Worm (Caenorhabditis elegans) whole organism, young adult: ENCODE results near the gene R03A10.5.

Experiments used
- B0035.1 ChIP-seq: sonication (generic microtip); optimal IDR thresholded peaks from 2 replicates; lab custom pipeline; 2016; ENCODE audit warnings: missing genetic modification characterization, mild to moderate bottlenecking, missing compliant biosample characterization, missing genotype, missing genetic modification reagents
- F33H1.4 ChIP-seq: fragments of 200-800 bp; sonication (Bioruptor generic); IDR thresholded peaks from 2 replicates; pipeline ENCODE4 v1.3.6; 2022; ENCODE audit warnings: missing genetic modification reagents, missing genetic modification characterization, missing compliant biosample characterization
- F37B4.10 ChIP-seq: fragments of 200-800 bp; sonication (Bioruptor generic); IDR thresholded peaks from 2 replicates; pipeline ENCODE4 v1.3.6; 2022; ENCODE audit warnings: missing genetic modification characterization, missing compliant biosample characterization
- F49E8.2 ChIP-seq: sonication (generic microtip); optimal IDR thresholded peaks from 3 replicates; lab custom pipeline; 2017; ENCODE audit warnings: missing genetic modification characterization, mild to moderate bottlenecking, missing compliant biosample characterization, antibody characterized with exemption, moderate library complexity; ENCODE audit not compliant: insufficient read depth
- K11D2.4 ChIP-seq: fragments of 200-800 bp; sonication (Bioruptor generic); IDR thresholded peaks from 2 replicates; pipeline ENCODE4 v1.3.6; 2022; ENCODE audit warnings: missing genetic modification reagents, missing genetic modification characterization, missing compliant biosample characterization
- K12H6.12 ChIP-seq: fragments of 200-800 bp; sonication (Bioruptor generic); optimal IDR thresholded peaks from 2 replicates; lab custom pipeline; 2018; ENCODE audit warnings: mild to moderate bottlenecking, missing genetic modification characterization, missing compliant biosample characterization
- Y53F4B.3 ChIP-seq: fragments of 200-800 bp; sonication (Bioruptor generic); IDR thresholded peaks from 2 replicates; pipeline ENCODE4 v1.3.6; 2022; ENCODE audit warnings: missing genetic modification reagents, missing genetic modification characterization, missing compliant biosample characterization
- aptf-3 ChIP-seq: fragments of 200-800 bp; sonication (Bioruptor generic); IDR thresholded peaks from 2 replicates; pipeline ENCODE4 v1.3.6; 2022; ENCODE audit warnings: missing genetic modification characterization, missing compliant biosample characterization
- athp-1 ChIP-seq: sonication (generic microtip); optimal IDR thresholded peaks from 2 replicates; lab custom pipeline; 2017; ENCODE audit warnings: mild to moderate bottlenecking, missing genetic modification characterization, missing compliant biosample characterization
- attf-3 ChIP-seq: fragments of 200-800 bp; sonication (Bioruptor generic); conservative IDR thresholded peaks from 2 replicates; pipeline ENCODE4 v1.3.6; 2022; ENCODE audit warnings: missing genetic modification reagents, missing genetic modification characterization, missing compliant biosample characterization
- attf-6 ChIP-seq: fragments of 200-800 bp; sonication (Bioruptor generic); IDR thresholded peaks from 2 replicates; pipeline ENCODE4 v1.3.6; 2022; ENCODE audit warnings: missing genetic modification reagents, missing genetic modification characterization, missing compliant biosample characterization
- ccch-3 ChIP-seq: fragments of 200-800 bp; sonication (Bioruptor generic); optimal IDR thresholded peaks from 2 replicates; lab custom pipeline; 2018; ENCODE audit warnings: mild to moderate bottlenecking, missing genetic modification characterization, missing compliant biosample characterization
- cebp-1 ChIP-seq, 2 experiments: fragments of 200-800 bp in 1 of 2; sonication (Bioruptor generic) in 1 of 2; sonication (generic microtip) in 1 of 2; IDR thresholded peaks in 1 of 2; optimal IDR thresholded peaks in 1 of 2; 2 replicates each; pipeline versions ENCODE4 v1.3.6 to Lab custom; 2017 to 2022; ENCODE audit warnings: missing compliant biosample characterization in 2 of 2, missing genetic modification characterization in 2 of 2, mild to moderate bottlenecking in 1 of 2, missing genetic modification reagents in 1 of 2, moderate library complexity in 1 of 2
- cebp-2 ChIP-seq: fragments of 200-800 bp; sonication (Bioruptor generic); IDR thresholded peaks from 2 replicates; pipeline ENCODE4 v1.3.6; 2022; ENCODE audit warnings: missing genetic modification characterization, missing compliant biosample characterization
- ceh-91 ChIP-seq: fragments of 200-800 bp; sonication (Bioruptor generic); IDR thresholded peaks from 2 replicates; pipeline ENCODE4 v1.3.6; 2022; ENCODE audit warnings: missing genetic modification reagents, missing genetic modification characterization, missing compliant biosample characterization
- dox-1 ChIP-seq: fragments of 200-800 bp; sonication (Bioruptor generic); IDR thresholded peaks from 2 replicates; pipeline ENCODE4 v1.3.6; 2022; ENCODE audit warnings: missing genetic modification reagents, missing genetic modification characterization, missing compliant biosample characterization
- egl-18 ChIP-seq: fragments of 200-800 bp; sonication (Bioruptor generic); IDR thresholded peaks from 2 replicates; pipeline ENCODE4 v1.3.6; 2022; ENCODE audit warnings: missing genetic modification reagents, missing genetic modification characterization, missing compliant biosample characterization
- hmg-1.2 ChIP-seq: fragments of 200-800 bp; sonication (Bioruptor generic); IDR thresholded peaks from 2 replicates; pipeline ENCODE4 v1.3.6; 2022; ENCODE audit warnings: missing genetic modification reagents, missing genetic modification characterization, missing compliant biosample characterization
- hmg-20 ChIP-seq: fragments of 200-800 bp; sonication (Bioruptor generic); IDR thresholded peaks from 2 replicates; pipeline ENCODE4 v1.3.6; 2022; ENCODE audit warnings: missing genetic modification reagents, missing genetic modification characterization, missing compliant biosample characterization
- hsf-1 ChIP-seq: fragments of 200-800 bp; sonication (Bioruptor generic); IDR thresholded peaks from 2 replicates; pipeline ENCODE4 v1.3.6; 2022; ENCODE audit warnings: missing genetic modification reagents, missing genetic modification characterization, missing compliant biosample characterization
- let-526 ChIP-seq: fragments of 200-800 bp; sonication (Bioruptor generic); IDR thresholded peaks from 2 replicates; pipeline ENCODE4 v1.3.6; 2022; ENCODE audit warnings: missing genetic modification reagents, missing genetic modification characterization, missing compliant biosample characterization
- lin-26 ChIP-seq: fragments of 200-800 bp; sonication (Bioruptor generic); IDR thresholded peaks from 2 replicates; pipeline ENCODE4 v1.3.6; 2022; ENCODE audit warnings: missing genetic modification reagents, missing genetic modification characterization, missing compliant biosample characterization
- lin-35 ChIP-seq, 3 experiments: fragments of 150-350 bp in 2 of 3; sonication (generic microtip) in 1 of 3; optimal IDR thresholded peaks; 2 replicates each; lab custom pipeline; 2014 to 2018; ENCODE audit warnings: missing biosample characterization in 3 of 3, missing genetic modification characterization in 3 of 3, missing genetic modification reagents in 3 of 3
- lin-40 ChIP-seq: sonication (generic microtip); optimal IDR thresholded peaks from 2 replicates; lab custom pipeline; 2016; ENCODE audit warnings: missing genetic modification characterization, mild to moderate bottlenecking, missing compliant biosample characterization, missing genotype, missing genetic modification reagents
- lin-54 ChIP-seq: fragments of 200-800 bp; sonication (Bioruptor generic); optimal IDR thresholded peaks from 2 replicates; lab custom pipeline; 2018; ENCODE audit warnings: mild to moderate bottlenecking, missing genetic modification characterization, missing compliant biosample characterization
- madf-10 ChIP-seq: sonication (generic microtip); optimal IDR thresholded peaks from 2 replicates; lab custom pipeline; 2016; ENCODE audit warnings: mild to moderate bottlenecking, missing genetic modification characterization, missing compliant biosample characterization
- madf-3 ChIP-seq: fragments of 200-800 bp; sonication (Bioruptor generic); IDR thresholded peaks from 2 replicates; pipeline ENCODE4 v1.3.6; 2022; ENCODE audit warnings: missing genetic modification reagents, missing genetic modification characterization, missing compliant biosample characterization
- madf-8 ChIP-seq: fragments of 200-800 bp; sonication (Bioruptor generic); conservative IDR thresholded peaks from 2 replicates; pipeline ENCODE4 v1.3.6; 2022; ENCODE audit warnings: missing genetic modification reagents, missing genetic modification characterization, missing compliant biosample characterization
- mcd-1 ChIP-seq: fragments of 200-800 bp; sonication (Bioruptor generic); IDR thresholded peaks from 2 replicates; pipeline ENCODE4 v1.3.6; 2022; ENCODE audit warnings: missing genetic modification reagents, missing genetic modification characterization, missing compliant biosample characterization
- nhr-179 ChIP-seq: sonication (generic microtip); optimal IDR thresholded peaks from 2 replicates; lab custom pipeline; 2016; ENCODE audit warnings: mild to moderate bottlenecking, missing genetic modification characterization, missing compliant biosample characterization
- nhr-80 ChIP-seq: sonication (generic microtip); optimal IDR thresholded peaks from 2 replicates; lab custom pipeline; 2016; ENCODE audit warnings: missing genetic modification characterization, missing compliant biosample characterization
- nhr-90 ChIP-seq: sonication (generic microtip); optimal IDR thresholded peaks from 2 replicates; lab custom pipeline; 2016; ENCODE audit warnings: missing genotype, mild to moderate bottlenecking, missing genetic modification characterization, missing compliant biosample characterization
- pbrm-1 ChIP-seq: fragments of 200-800 bp; sonication (Bioruptor generic); IDR thresholded peaks from 2 replicates; pipeline ENCODE4 v1.3.6; 2022; ENCODE audit warnings: missing genetic modification reagents, missing genetic modification characterization, missing compliant biosample characterization
- rec-8 ChIP-seq, 2 experiments: sonication (generic microtip); optimal IDR thresholded peaks; 2 replicates each; lab custom pipeline; 2016; ENCODE audit warnings: mild to moderate bottlenecking in 2 of 2, missing genetic modification characterization in 2 of 2, missing genetic modification reagents in 2 of 2, missing genotype in 2 of 2, missing biosample characterization in 1 of 2, missing compliant biosample characterization in 1 of 2, moderate library complexity in 1 of 2
- repo-1 ChIP-seq: sonication (generic microtip); optimal IDR thresholded peaks from 2 replicates; lab custom pipeline; 2017; ENCODE audit warnings: mild to moderate bottlenecking, missing genetic modification characterization, missing compliant biosample characterization
- snpc-1.3 ChIP-seq: sonication (generic microtip); optimal IDR thresholded peaks from 2 replicates; lab custom pipeline; 2017; ENCODE audit warnings: missing genetic modification characterization, mild to moderate bottlenecking, missing compliant biosample characterization, antibody characterized with exemption, moderate library complexity, missing genotype, missing genetic modification reagents; ENCODE audit not compliant: insufficient read depth
- snpc-4 ChIP-seq, 5 experiments: fragments of 150-350 bp in 1 of 5; sonication (generic microtip) in 4 of 5; optimal IDR thresholded peaks; 2 replicates each; lab custom pipeline; 2014 to 2018; ENCODE audit warnings: missing genetic modification characterization in 5 of 5, missing biosample characterization in 3 of 5, antibody characterized with exemption in 2 of 5, mild to moderate bottlenecking in 2 of 5, missing compliant biosample characterization in 2 of 5, missing genotype in 2 of 5, moderate library complexity in 2 of 5, missing genetic modification reagents in 1 of 5
- somi-1 ChIP-seq: fragments of 200-800 bp; sonication (Bioruptor generic); optimal IDR thresholded peaks from 2 replicates; lab custom pipeline; 2018; ENCODE audit warnings: mild to moderate bottlenecking, missing genetic modification characterization, missing compliant biosample characterization
- sptf-2 ChIP-seq: fragments of 200-800 bp; sonication (Bioruptor generic); optimal IDR thresholded peaks from 2 replicates; lab custom pipeline; 2018; ENCODE audit warnings: mild to moderate bottlenecking, missing genetic modification characterization, missing compliant biosample characterization
- tbx-9 ChIP-seq: sonication (generic microtip); optimal IDR thresholded peaks from 2 replicates; lab custom pipeline; 2016; ENCODE audit warnings: borderline replicate concordance, missing genetic modification characterization, inconsistent platforms, missing compliant biosample characterization
- ztf-26 ChIP-seq: sonication (generic microtip); optimal IDR thresholded peaks from 2 replicates; lab custom pipeline; 2017; ENCODE audit warnings: missing genetic modification characterization, missing compliant biosample characterization

The R03A10.5 gene

ce11 chrX:15434922-15435321 lies 11.6 kb upstream of the R03A10.5 start:
- TF ChIP-seq snpc-4 (GFP tag; optimal IDR thresholded peaks at IDR 0.05; lab: Kevin White, UChicago) (peak; percentile 3), snpc-4 (tag; optimal IDR thresholded peaks at IDR 0.05; lab: Kevin White, UChicago) (peak in 3 of 4 experiments; percentile 11 to 87 (median 82)), hmg-1.2 (peak; percentile 30; the same call in 1 of the 2 replicates), lin-35 (GFP tag; optimal IDR thresholded peaks at IDR 0.05; lab: Kevin White, UChicago) (no peak), snpc-1.3 (tag; lab: Kevin White, UChicago) (no peak), madf-10 (no peak), ztf-26 (tag; lab: Kevin White, UChicago) (no peak), madf-8 (no peak), let-526 (GFP tag; lab: Robert Waterston, UW) (no peak), repo-1 (no peak), madf-3 (GFP tag; lab: Robert Waterston, UW) (no peak), attf-3 (GFP tag; lab: Robert Waterston, UW) (no peak), lin-54 (GFP tag; lab: Kevin White, UChicago) (no peak)

- no peak for TF ChIP-seq hmg-20
- TF ChIP-seq mcd-1 (GFP tag; lab: Robert Waterston, UW): peak; percentile 26; the same call in 1 of the 2 replicates
- TF ChIP-seq lin-26 (GFP tag; lab: Robert Waterston, UW): no peak
- 0 out of 2 replicates have a peak, but pooled peaks have one; percentile 68 for TF ChIP-seq F37B4.10
- no peak for TF ChIP-seq K11D2.4 (GFP tag; lab: Robert Waterston, UW)
- TF ChIP-seq snpc-4 (GFP tag; optimal IDR thresholded peaks at IDR 0.05; lab: Kevin White, UChicago): peak; percentile 24
- peak in 3 of 4 experiments; percentile 51 to 85 (median 78) for TF ChIP-seq snpc-4 (tag; optimal IDR thresholded peaks at IDR 0.05; lab: Kevin White, UChicago)
- TF ChIP-seq, all 124 proteins: peak for 3
Observed at ce11 chrX:15438768-15439167, 7.8 kb upstream of the R03A10.5 start.

DNA sequence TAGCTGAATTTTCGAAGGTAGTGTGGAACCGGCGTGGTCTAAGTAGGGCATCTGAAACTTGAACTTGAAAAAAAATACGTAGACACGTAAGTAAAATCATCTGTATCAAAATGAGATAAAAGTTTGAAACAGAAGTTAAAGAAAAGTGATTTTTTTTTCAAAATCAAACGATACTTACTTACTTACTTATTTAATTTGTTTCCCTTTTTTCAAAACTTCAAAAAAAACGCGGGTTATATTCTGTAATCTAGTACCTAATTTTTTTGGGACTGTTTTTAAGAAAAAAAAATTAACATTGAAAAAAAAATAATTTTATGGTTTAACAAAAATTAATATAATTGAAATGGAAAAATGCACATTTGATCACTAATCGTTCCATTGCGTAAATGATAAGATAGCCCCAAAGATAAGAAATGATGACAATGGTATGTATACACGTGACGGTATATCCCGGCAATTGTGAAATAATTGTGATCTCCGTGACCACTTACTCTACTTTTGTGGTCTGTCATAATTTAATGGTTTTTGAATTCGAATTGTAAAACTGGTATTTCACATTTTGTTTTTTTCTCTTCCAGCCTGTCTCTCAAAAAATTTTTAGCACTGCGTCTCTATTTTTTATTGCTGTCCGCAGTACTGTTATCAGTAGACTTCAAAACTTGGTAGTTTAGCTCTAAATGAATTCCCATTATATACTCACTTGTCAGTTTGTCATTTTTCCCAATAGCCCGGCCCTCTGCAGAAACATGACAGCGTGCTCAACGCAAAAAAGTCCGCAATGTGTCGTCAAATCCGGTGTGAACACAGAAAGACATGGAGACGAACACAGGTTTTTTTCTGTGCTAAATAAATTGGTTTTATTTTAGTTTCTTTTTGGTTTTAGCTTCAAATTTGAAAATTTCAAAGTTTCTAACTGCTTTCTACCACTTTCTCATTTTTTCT lies 5.5 kb upstream of the R03A10.5 start, which contains the start of gene mocs-1:
TSS of gene mocs-1 (minus strand) at position 51 of the 942 bp plus-strand sequence.
- TF ChIP-seq snpc-4 (GFP tag; optimal IDR thresholded peaks at IDR 0.05; lab: Kevin White, UChicago) (no peak), snpc-4 (tag; optimal IDR thresholded peaks at IDR 0.05; lab: Kevin White, UChicago) (peak in 1 of 4 experiments; percentile 14), rec-8 (tag; optimal IDR thresholded peaks at IDR 0.05; lab: Kevin White, UChicago) (no peak), Y53F4B.3 (GFP tag; lab: Robert Waterston, UW) (no peak), ceh-91 (GFP tag; lab: Robert Waterston, UW) (no peak), sptf-2 (no peak), pbrm-1 (GFP tag; lab: Robert Waterston, UW) (no peak), K12H6.12 (tag; lab: Kevin White, UChicago) (no peak), B0035.1 (tag; lab: Kevin White, UChicago) (no peak), nhr-179 (tag; lab: Kevin White, UChicago) (no peak), hsf-1 (GFP tag; lab: Robert Waterston, UW) (no peak), F49E8.2 (no peak), attf-6 (GFP tag; lab: Robert Waterston, UW) (no peak), cebp-1 (GFP tag; IDR thresholded peaks at IDR 0.05; lab: Robert Waterston, UW) (peak; percentile 62; the same call in 1 of the 2 replicates), cebp-1 (tag; optimal IDR thresholded peaks at IDR 0.05; lab: Kevin White, UChicago) (peak; percentile 85), ccch-3 (GFP tag; lab: Kevin White, UChicago) (no peak), dox-1 (no peak), somi-1 (GFP tag; lab: Kevin White, UChicago) (no peak), tbx-9 (tag; lab: Kevin White, UChicago) (no peak), aptf-3 (GFP tag; lab: Robert Waterston, UW) (no peak), cebp-2 (GFP tag; lab: Robert Waterston, UW) (no peak), F33H1.4 (GFP tag; lab: Robert Waterston, UW) (no peak), nhr-90 (tag; lab: Kevin White, UChicago) (no peak), K11D2.4 (GFP tag; lab: Robert Waterston, UW) (no peak), egl-18 (GFP tag; lab: Robert Waterston, UW) (no peak), lin-40 (tag; lab: Kevin White, UChicago) (peak; percentile 8), hmg-1.2 (peak; percentile 12; the same call in 1 of the 2 replicates), madf-3 (GFP tag; lab: Robert Waterston, UW) (no peak), nhr-80 (tag; lab: Kevin White, UChicago) (peak; percentile 68), athp-1 (tag; lab: Kevin White, UChicago) (no peak)
